Worm (Caenorhabditis elegans) whole organism, L1 larva: ENCODE results near the gene T09A5.5.

Experiments
- F16B12.6 ChIP-seq: fragments of 150-350 bp; optimal IDR thresholded peaks from 2 replicates; lab custom pipeline; 2014; ENCODE audit warnings: missing biosample characterization, missing genetic modification characterization
- ama-1 ChIP-seq: fragments of 150-350 bp; optimal IDR thresholded peaks from 2 replicates; lab custom pipeline; 2014
- blmp-1 ChIP-seq: fragments of 150-350 bp; optimal IDR thresholded peaks from 2 replicates; lab custom pipeline; 2014; ENCODE audit warnings: missing biosample characterization, missing genetic modification characterization
- ceh-63 ChIP-seq: fragments of 200-800 bp; sonication (Bioruptor generic); optimal IDR thresholded peaks from 2 replicates; lab custom pipeline; 2018; ENCODE audit warnings: mild to moderate bottlenecking, missing genetic modification characterization, missing compliant biosample characterization
- ceh-82 ChIP-seq, 3 experiments: fragments of 150-350 bp in 1 of 3; sonication (generic microtip) in 2 of 3; optimal IDR thresholded peaks; 2 replicates each; lab custom pipeline; 2014 to 2017; ENCODE audit warnings: missing biosample characterization in 3 of 3, missing genetic modification characterization in 3 of 3
- ceh-88 ChIP-seq: fragments of 200-800 bp; sonication (Bioruptor generic); IDR thresholded peaks from 2 replicates; pipeline ENCODE4 v1.3.6; 2022; ENCODE audit warnings: missing genetic modification characterization, missing compliant biosample characterization
- dpl-1 ChIP-seq, 3 experiments: fragments of 150-350 bp in 2 of 3; sonication (generic microtip) in 1 of 3; optimal IDR thresholded peaks; 2 replicates each; lab custom pipeline; 2014 to 2017; ENCODE audit warnings: missing biosample characterization in 3 of 3, missing genetic modification characterization in 3 of 3, missing genetic modification reagents in 3 of 3
- efl-1 ChIP-seq, 4 experiments: fragments of 150-350 bp; optimal IDR thresholded peaks in 3 of 4; peaks in 1 of 4; 1 replicate in 1 of 4; 2 replicates in 3 of 4; lab custom pipeline; 2014; ENCODE audit warnings: missing biosample characterization in 2 of 4, missing genetic modification characterization in 2 of 4, missing genetic modification reagents in 2 of 4
- efl-3 ChIP-seq: fragments of 200-800 bp; sonication (Bioruptor generic); optimal IDR thresholded peaks from 2 replicates; lab custom pipeline; 2018; ENCODE audit warnings: mild to moderate bottlenecking, missing genetic modification characterization, missing compliant biosample characterization
- egl-13 ChIP-seq: sonication (generic microtip); optimal IDR thresholded peaks from 2 replicates; lab custom pipeline; 2016; ENCODE audit warnings: missing genotype, missing genetic modification reagents, missing genetic modification characterization, missing compliant biosample characterization
- elt-2 ChIP-seq: sonication (generic microtip); optimal IDR thresholded peaks from 2 replicates; lab custom pipeline; 2016; ENCODE audit warnings: missing genetic modification characterization, mild to moderate bottlenecking, inconsistent platforms, missing compliant biosample characterization, missing genetic modification reagents
- fkh-10 ChIP-seq: sonication (generic microtip); optimal IDR thresholded peaks from 2 replicates; lab custom pipeline; 2017; ENCODE audit warnings: missing biosample characterization, missing genetic modification reagents, missing genetic modification characterization
- fkh-4 ChIP-seq: sonication (generic microtip); optimal IDR thresholded peaks from 2 replicates; lab custom pipeline; 2016; ENCODE audit warnings: missing compliant biosample characterization, missing genetic modification characterization, borderline replicate concordance
- fos-1 ChIP-seq: fragments of 150-350 bp; optimal IDR thresholded peaks from 2 replicates; lab custom pipeline; 2014; ENCODE audit warnings: missing biosample characterization, missing genetic modification characterization
- grh-1 ChIP-seq: fragments of 200-800 bp; sonication (Bioruptor generic); IDR thresholded peaks from 2 replicates; pipeline ENCODE4 v1.3.6; 2022; ENCODE audit warnings: missing genetic modification reagents, missing genetic modification characterization, missing compliant biosample characterization
- hpl-2 ChIP-seq: fragments of 150-350 bp; optimal IDR thresholded peaks from 2 replicates; lab custom pipeline; 2014; ENCODE audit warnings: missing biosample characterization, missing genetic modification reagents, missing genetic modification characterization
- irx-1 ChIP-seq: sonication (generic microtip); optimal IDR thresholded peaks from 2 replicates; lab custom pipeline; 2016; ENCODE audit warnings: missing genetic modification characterization, missing compliant biosample characterization
- jun-1 ChIP-seq: fragments of 150-350 bp; optimal IDR thresholded peaks from 2 replicates; lab custom pipeline; 2014; ENCODE audit warnings: missing biosample characterization, missing genetic modification reagents, missing genetic modification characterization
- lin-14 ChIP-seq: fragments of 200-800 bp; sonication (Bioruptor generic); optimal IDR thresholded peaks from 2 replicates; lab custom pipeline; 2018; ENCODE audit warnings: mild to moderate bottlenecking, missing genetic modification characterization, moderate library complexity, missing compliant biosample characterization
- lin-35 ChIP-seq, 2 experiments: fragments of 150-350 bp; optimal IDR thresholded peaks; 2 replicates each; lab custom pipeline; 2014; ENCODE audit warnings: missing biosample characterization in 2 of 2, missing genetic modification characterization in 2 of 2, missing genetic modification reagents in 2 of 2
- lin-39 ChIP-seq: fragments of 150-350 bp; optimal IDR thresholded peaks from 2 replicates; lab custom pipeline; 2014; ENCODE audit warnings: missing biosample characterization, missing genetic modification reagents, missing genetic modification characterization
- lir-3 ChIP-seq: sonication (generic microtip); optimal IDR thresholded peaks from 2 replicates; lab custom pipeline; 2016; ENCODE audit warnings: mild to moderate bottlenecking, missing genetic modification characterization, moderate library complexity, missing compliant biosample characterization; ENCODE audit not compliant: poor library complexity
- lsy-2 ChIP-seq, 2 experiments: fragments of 150-350 bp; optimal IDR thresholded peaks; 2 replicates each; lab custom pipeline; 2014; ENCODE audit warnings: missing biosample characterization in 2 of 2, missing genetic modification characterization in 2 of 2
- mab-9 ChIP-seq: fragments of 200-800 bp; sonication (Bioruptor generic); IDR thresholded peaks from 2 replicates; pipeline ENCODE4 v1.3.6; 2022; ENCODE audit warnings: missing genetic modification reagents, missing genetic modification characterization, missing compliant biosample characterization
- mdl-1 ChIP-seq, 2 experiments: fragments of 150-350 bp; optimal IDR thresholded peaks; 2 replicates each; lab custom pipeline; 2014 to 2017; ENCODE audit warnings: missing biosample characterization in 2 of 2, missing genetic modification characterization in 2 of 2, inconsistent platforms in 1 of 2
- mep-1 ChIP-seq: fragments of 150-350 bp; optimal IDR thresholded peaks from 2 replicates; lab custom pipeline; 2014; ENCODE audit warnings: missing biosample characterization, missing genetic modification characterization
- nhr-12 ChIP-seq: sonication (generic microtip); optimal IDR thresholded peaks from 2 replicates; lab custom pipeline; 2017; ENCODE audit warnings: missing biosample characterization, missing genetic modification characterization
- nhr-19 ChIP-seq: fragments of 200-800 bp; sonication (Bioruptor generic); conservative IDR thresholded peaks from 2 replicates; pipeline ENCODE4 v1.3.6; 2022; ENCODE audit warnings: missing genetic modification characterization, missing compliant biosample characterization
- nhr-237 ChIP-seq: fragments of 150-350 bp; optimal IDR thresholded peaks from 2 replicates; lab custom pipeline; 2014; ENCODE audit warnings: missing biosample characterization, missing genetic modification characterization
- nhr-71 ChIP-seq: sonication (generic microtip); optimal IDR thresholded peaks from 2 replicates; lab custom pipeline; 2016; ENCODE audit warnings: mild to moderate bottlenecking, missing genetic modification characterization, moderate library complexity, missing compliant biosample characterization
- pag-3 ChIP-seq: sonication (generic microtip); optimal IDR thresholded peaks from 2 replicates; lab custom pipeline; 2017; ENCODE audit warnings: missing genetic modification characterization, mild to moderate bottlenecking, missing compliant biosample characterization, antibody characterized with exemption, borderline replicate concordance; ENCODE audit not compliant: insufficient read depth
- rnt-1 ChIP-seq: sonication (generic microtip); optimal IDR thresholded peaks from 2 replicates; lab custom pipeline; 2016; ENCODE audit warnings: mild to moderate bottlenecking, missing genetic modification characterization, moderate library complexity, missing compliant biosample characterization
- snpc-4 ChIP-seq: fragments of 150-350 bp; optimal IDR thresholded peaks from 2 replicates; lab custom pipeline; 2014; ENCODE audit warnings: missing biosample characterization, missing genetic modification characterization
- snu-23 ChIP-seq: sonication (generic microtip); optimal IDR thresholded peaks from 2 replicates; lab custom pipeline; 2016; ENCODE audit warnings: missing genetic modification characterization, missing compliant biosample characterization
- sptf-1 ChIP-seq: fragments of 150-350 bp; optimal IDR thresholded peaks from 2 replicates; lab custom pipeline; 2014; ENCODE audit warnings: missing biosample characterization, missing genetic modification characterization
- sup-37 ChIP-seq: fragments of 200-800 bp; sonication (Bioruptor generic); optimal IDR thresholded peaks from 2 replicates; lab custom pipeline; 2018; ENCODE audit warnings: mild to moderate bottlenecking, missing genetic modification characterization, missing compliant biosample characterization
- swsn-7 ChIP-seq: sonication (generic microtip); optimal IDR thresholded peaks from 2 replicates; lab custom pipeline; 2016; ENCODE audit warnings: missing genetic modification characterization, missing compliant biosample characterization
- unc-130 ChIP-seq: fragments of 150-350 bp; optimal IDR thresholded peaks from 2 replicates; lab custom pipeline; 2017; ENCODE audit warnings: missing biosample characterization, missing genetic modification characterization, inconsistent platforms
- vab-15 ChIP-seq: sonication (generic microtip); optimal IDR thresholded peaks from 2 replicates; lab custom pipeline; 2017; ENCODE audit warnings: missing genotype, mild to moderate bottlenecking, missing genetic modification characterization, missing compliant biosample characterization
- xbp-1 ChIP-seq: sonication (generic microtip); optimal IDR thresholded peaks from 2 replicates; lab custom pipeline; 2016; ENCODE audit warnings: missing genetic modification characterization, missing compliant biosample characterization
- ztf-11 ChIP-seq, 2 experiments: sonication (generic microtip); optimal IDR thresholded peaks; 2 replicates each; lab custom pipeline; 2016 to 2017; ENCODE audit warnings: missing genetic modification characterization in 2 of 2, missing biosample characterization in 1 of 2, missing compliant biosample characterization in 1 of 2

The T09A5.5 gene

DNA sequence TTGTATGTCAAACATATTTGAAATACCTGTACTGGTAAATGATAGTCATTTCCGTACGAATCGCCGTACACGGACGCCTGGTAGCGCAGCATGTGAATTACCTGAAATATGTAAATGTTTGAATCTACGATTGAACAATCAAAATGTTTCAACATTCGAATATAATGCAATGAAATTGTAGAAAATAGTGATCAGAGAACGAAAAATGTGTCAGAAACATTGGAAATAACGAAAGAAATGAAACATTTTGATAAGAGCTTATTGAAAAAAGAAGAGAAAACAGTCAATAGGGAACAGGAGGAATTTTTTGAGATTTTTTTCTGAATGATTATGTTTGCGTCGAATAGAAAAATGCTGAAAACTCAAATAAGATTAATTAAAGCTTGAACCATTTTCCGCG lies 16.5 kb upstream of the T09A5.5 start, which contains the start of gene ztf-17:
ztf-17 (minus strand) TSS at position 101 of the 400 bp plus-strand sequence.
- TF ChIP-seq ceh-88 (GFP tag; lab: Robert Waterston, UW) (no peak), mdl-1 (tag; optimal IDR thresholded peaks at IDR 0.05; lab: Kevin White, UChicago) (no peak), sptf-1 (tag; lab: Kevin White, UChicago) (no peak), pag-3 (tag; lab: Kevin White, UChicago) (no peak), elt-2 (no peak), egl-13 (tag; lab: Kevin White, UChicago) (no peak), mab-9 (GFP tag; lab: Robert Waterston, UW) (no peak), irx-1 (no peak), snpc-4 (tag; lab: Kevin White, UChicago) (no peak), ama-1 (lab: Kevin White, UChicago) (no peak), ceh-63 (GFP tag; lab: Kevin White, UChicago) (no peak), jun-1 (tag; lab: Kevin White, UChicago) (no peak), ztf-11 (tag; optimal IDR thresholded peaks at IDR 0.05; lab: Kevin White, UChicago) (no peak), lsy-2 (tag; optimal IDR thresholded peaks at IDR 0.05; lab: Kevin White, UChicago) (no peak)

DNA sequence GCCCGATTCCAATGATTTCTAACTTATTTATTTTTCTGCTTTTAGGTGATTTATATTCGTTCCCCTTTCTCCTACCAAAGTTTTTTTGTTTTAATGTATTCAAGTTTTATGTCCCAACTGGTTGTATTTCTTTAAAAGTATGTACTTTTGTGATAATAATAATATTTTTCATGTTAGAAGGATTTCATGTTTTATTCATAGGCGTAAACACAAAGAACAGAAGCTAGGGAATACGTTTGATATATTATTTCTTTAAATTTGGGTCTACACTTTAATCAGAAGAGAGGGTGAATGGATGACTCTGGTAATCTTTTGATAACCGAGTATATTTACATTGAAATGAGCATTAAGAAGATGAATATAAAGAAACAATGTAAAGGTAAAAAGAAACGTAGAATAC lies 12.5 kb upstream of the T09A5.5 start:
- TF ChIP-seq ceh-63 (GFP tag; lab: Kevin White, UChicago) (no peak), jun-1 (tag; lab: Kevin White, UChicago) (no peak), fkh-4 (tag; lab: Kevin White, UChicago) (no peak)

DNA sequence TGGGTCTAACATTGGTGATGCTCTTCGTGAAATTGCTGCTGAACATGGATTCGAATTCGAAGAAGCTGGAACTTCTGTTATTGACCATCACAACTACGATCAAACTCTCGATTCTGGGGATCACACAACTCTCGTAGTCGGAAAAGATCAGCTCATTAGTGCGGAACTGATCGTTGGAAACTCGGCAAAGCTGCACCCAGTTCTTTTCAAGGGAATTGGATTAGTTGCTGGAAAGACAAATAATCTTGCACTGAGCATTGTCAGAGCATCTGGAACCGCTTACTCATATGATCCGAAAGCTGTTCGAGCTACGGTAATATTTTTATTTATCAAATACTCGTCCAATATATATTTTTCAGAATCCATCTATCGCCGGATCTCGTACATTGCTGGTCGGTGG lies 11.3 kb upstream of the T09A5.5 start:
- no peak for TF ChIP-seq irx-1
- TF ChIP-seq efl-1 (optimal IDR thresholded peaks at IDR 0.05; lab: Kevin White, UChicago) = no peak
- peak in 1 of 2 experiments; percentile 62 for TF ChIP-seq efl-1 (GFP tag; optimal IDR thresholded peaks at IDR 0.05 in 1 of 2; lab: Kevin White, UChicago)
- no peak for TF ChIP-seq nhr-19 (GFP tag; lab: Robert Waterston, UW)

DNA sequence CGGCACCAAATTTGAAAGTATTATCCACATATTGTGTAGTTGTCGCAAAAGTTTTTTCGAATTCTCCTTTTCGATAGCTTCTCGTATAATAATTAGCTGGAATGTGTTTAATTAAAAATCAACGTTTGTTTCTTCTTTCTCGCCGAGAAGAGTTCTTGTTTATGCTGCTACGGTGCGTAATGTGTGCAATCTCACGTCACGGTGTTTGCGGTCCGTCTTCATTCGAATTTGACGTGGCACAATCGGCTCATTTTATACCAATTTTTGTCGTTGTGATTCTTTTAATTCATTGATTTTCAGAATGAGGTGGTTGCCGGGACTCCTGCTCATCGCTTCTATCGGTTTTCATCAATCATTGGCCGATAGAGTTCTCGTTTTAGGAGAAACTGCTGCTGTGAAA lies 10.6 kb upstream of the T09A5.5 start, which contains the start of gene ostb-1:
ostb-1 (plus strand) TSS at position 301 of the 400 bp plus-strand sequence.
- TF ChIP-seq blmp-1 (peak; percentile 27), mep-1 (tag; lab: Kevin White, UChicago) (peak; percentile 58), xbp-1 (peak; percentile 49), lin-35 (GFP tag; optimal IDR thresholded peaks at IDR 0.05; lab: Kevin White, UChicago) (peak; percentile 46 to 66), dpl-1 (GFP tag; optimal IDR thresholded peaks at IDR 0.05; lab: Kevin White, UChicago) (peak; percentile 32 to 55 (median 55)), grh-1 (no peak), rnt-1 (tag; lab: Kevin White, UChicago) (peak; percentile 20), elt-2 (peak; percentile 4), hpl-2 (GFP tag; lab: Kevin White, UChicago) (no peak), snu-23 (GFP tag; lab: Kevin White, UChicago) (peak; percentile 20), nhr-12 (no peak), fkh-10 (no peak), nhr-237 (no peak), nhr-71 (tag; lab: Kevin White, UChicago) (peak; percentile 19), lin-39 (tag; lab: Kevin White, UChicago) (no peak), swsn-7 (tag; lab: Kevin White, UChicago) (peak; percentile 2), unc-130 (tag; lab: Kevin White, UChicago) (peak; percentile 9), mdl-1 (tag; optimal IDR thresholded peaks at IDR 0.05; lab: Kevin White, UChicago) (no peak), ceh-82 (tag; optimal IDR thresholded peaks at IDR 0.05; lab: Kevin White, UChicago) (peak in 1 of 3 experiments; percentile 7), sup-37 (GFP tag; lab: Kevin White, UChicago) (no peak), vab-15 (tag; lab: Kevin White, UChicago) (peak; percentile 4), efl-1 (optimal IDR thresholded peaks at IDR 0.05; lab: Kevin White, UChicago) (peak; percentile 34 to 49), efl-1 (GFP tag; optimal IDR thresholded peaks at IDR 0.05 in 1 of 2; lab: Kevin White, UChicago) (peak; percentile 58 to 93), lir-3 (tag; lab: Kevin White, UChicago) (no peak), fos-1 (tag; lab: Kevin White, UChicago) (no peak), lsy-2 (tag; optimal IDR thresholded peaks at IDR 0.05; lab: Kevin White, UChicago) (peak; percentile 61 to 85), lin-14 (GFP tag; lab: Kevin White, UChicago) (no peak), F16B12.6 (tag; lab: Kevin White, UChicago) (peak; percentile 85), jun-1 (tag; lab: Kevin White, UChicago) (no peak), efl-3 (GFP tag; lab: Kevin White, UChicago) (no peak), ceh-63 (GFP tag; lab: Kevin White, UChicago) (no peak)
- TF ChIP-seq, all 84 proteins: peak for 16
